Worm (Caenorhabditis elegans): ENCODE results near the gene ttc-37.

ce11 chrV:5198240-5198639 lies 6.0 kb upstream of the ttc-37 start, which contains the start of gene Y47A7.2:
- TF ChIP-seq ama-1 (optimal IDR thresholded peaks at IDR 0.05) (no peak), dve-1 (tag; optimal IDR thresholded peaks at IDR 0.05) (no peak), sox-2 (GFP tag; IDR thresholded peaks at IDR 0.05) (no peak), nfya-1 (tag; optimal IDR thresholded peaks at IDR 0.05) (no peak), pha-4 (tag; optimal IDR thresholded peaks at IDR 0.05) (no peak), unc-42 (tag; optimal IDR thresholded peaks at IDR 0.05) (no peak)

Measured in whole organism, late embryonic.